Fruit fly (Drosophila melanogaster) whole organism: ENCODE measurements around the gene CG9458.

Experiments used
- CG8478 ChIP-seq: fragments of >200 bp; optimal IDR thresholded peaks from 2 replicates; lab custom pipeline; 2018; ENCODE audit warnings: inconsistent platforms
- Dll ChIP-seq: fragments of >200 bp; optimal IDR thresholded peaks from 2 replicates; lab custom pipeline; 2017
- EcR ChIP-seq, 2 experiments: fragments of >200 bp; optimal IDR thresholded peaks; 2 replicates each; lab custom pipeline; 2017; ENCODE audit warnings: missing biosample characterization in 2 of 2, missing genetic modification characterization in 2 of 2, missing genetic modification reagents in 2 of 2
- pan ChIP-seq: fragments of >200 bp; optimal IDR thresholded peaks from 2 replicates; lab custom pipeline; 2017
- psq ChIP-seq: fragments of >200 bp; optimal IDR thresholded peaks from 2 replicates; lab custom pipeline; 2017
- usp ChIP-seq: fragments of >200 bp; optimal IDR thresholded peaks from 2 replicates; lab custom pipeline; 2017; ENCODE audit warnings: missing biosample characterization, missing genetic modification characterization, mixed read lengths

CG9458 gene

dm6 chr3R:9774821-9775220, 44.9 kb downstream of the CG9458 start, which contains the start of gene topi:
Gene topi, plus strand, starts transcription at chr3R:9775121.
- TF ChIP-seq usp: no peak
- no peak for TF ChIP-seq Dll
- no peak for TF ChIP-seq psq (lab: Kevin White, UChicago)
- TF ChIP-seq CG8478 (lab: Kevin White, UChicago): no peak

- TF ChIP-seq pan (lab: Kevin White, UChicago) (no peak), EcR (GFP tag; optimal IDR thresholded peaks at IDR 0.05; lab: Kevin White, UChicago) (no peak), psq (lab: Kevin White, UChicago) (no peak), Dll (no peak), CG8478 (lab: Kevin White, UChicago) (no peak), usp (no peak)
Measured at dm6 chr3R:9774147-9774546, 45.5 kb downstream of the CG9458 start, which contains the start of gene Whamy. Gene Whamy, minus strand, starts transcription at chr3R:9774419.

dm6 chr3R:9771519-9771972, 48.1 kb downstream of the CG9458 start, which contains the start of gene CG9471:
Gene CG9471, minus strand, starts transcription at chr3R:9771542.
- TF ChIP-seq pan (lab: Kevin White, UChicago) (no peak), EcR (GFP tag; optimal IDR thresholded peaks at IDR 0.05; lab: Kevin White, UChicago) (no peak), usp (no peak)

- TF ChIP-seq usp (no peak), Dll (no peak), EcR (GFP tag; optimal IDR thresholded peaks at IDR 0.05; lab: Kevin White, UChicago) (no peak), CG8478 (lab: Kevin White, UChicago) (no peak), psq (lab: Kevin White, UChicago) (no peak), pan (lab: Kevin White, UChicago) (no peak)
Measured at dm6 chr3R:9770127-9770526, 49.5 kb downstream of the CG9458 start.
